Worm (Caenorhabditis elegans): ENCODE data around the gene F14H8.2.

- peak; percentile 90 for TF ChIP-seq aha-1 (tag)
- TF ChIP-seq sdz-12 (GFP tag; optimal IDR thresholded peaks at IDR 0.05) = no peak
- peak; percentile 40; the same call in 1 of the 2 replicates for TF ChIP-seq set-16 (GFP tag; IDR thresholded peaks at IDR 0.05)
- no peak for TF ChIP-seq nhr-76 (tag; optimal IDR thresholded peaks at IDR 0.05)
These were observed 19.9 kb downstream of the F14H8.2 start, which contains the start of gene rps-16 for ce11 chrV:15000055-15000704.
